Worm (Caenorhabditis elegans) whole organism, young adult: ENCODE data around the gene F21C10.1.

Experiments used
- B0261.1 ChIP-seq: sonication (generic microtip); optimal IDR thresholded peaks from 2 replicates; lab custom pipeline; 2016; ENCODE audit warnings: mild to moderate bottlenecking, missing genetic modification characterization, moderate library complexity, missing compliant biosample characterization
- B0336.3 ChIP-seq: fragments of 200-800 bp; sonication (Bioruptor generic); IDR thresholded peaks from 2 replicates; pipeline ENCODE4 v1.3.6; 2022; ENCODE audit warnings: missing genetic modification characterization, missing compliant biosample characterization
- F10E7.11 ChIP-seq: sonication (generic microtip); optimal IDR thresholded peaks from 2 replicates; lab custom pipeline; 2017; ENCODE audit warnings: mild to moderate bottlenecking, missing genetic modification characterization, moderate library complexity, missing compliant biosample characterization
- F33H1.4 ChIP-seq: fragments of 200-800 bp; sonication (Bioruptor generic); IDR thresholded peaks from 2 replicates; pipeline ENCODE4 v1.3.6; 2022; ENCODE audit warnings: missing genetic modification reagents, missing genetic modification characterization, missing compliant biosample characterization
- F37B4.10 ChIP-seq: fragments of 200-800 bp; sonication (Bioruptor generic); IDR thresholded peaks from 2 replicates; pipeline ENCODE4 v1.3.6; 2022; ENCODE audit warnings: missing genetic modification characterization, missing compliant biosample characterization
- Y95B8A.8 ChIP-seq: fragments of 200-800 bp; sonication (Bioruptor generic); IDR thresholded peaks from 2 replicates; pipeline ENCODE4 v1.3.6; 2022; ENCODE audit warnings: missing genetic modification reagents, missing genetic modification characterization, missing compliant biosample characterization
- ZK185.1 ChIP-seq: sonication (generic microtip); optimal IDR thresholded peaks from 2 replicates; lab custom pipeline; 2016; ENCODE audit warnings: mild to moderate bottlenecking, missing genetic modification characterization, missing compliant biosample characterization; ENCODE audit not compliant: poor library complexity, severe bottlenecking
- aptf-3 ChIP-seq: fragments of 200-800 bp; sonication (Bioruptor generic); IDR thresholded peaks from 2 replicates; pipeline ENCODE4 v1.3.6; 2022; ENCODE audit warnings: missing genetic modification characterization, missing compliant biosample characterization
- ceh-58 ChIP-seq: fragments of 200-800 bp; sonication (Bioruptor generic); IDR thresholded peaks from 2 replicates; pipeline ENCODE4 v1.3.6; 2022; ENCODE audit warnings: missing genetic modification characterization, missing compliant biosample characterization
- ceh-79 ChIP-seq: sonication (generic microtip); optimal IDR thresholded peaks from 2 replicates; lab custom pipeline; 2017; ENCODE audit warnings: mild to moderate bottlenecking, missing genetic modification characterization, missing compliant biosample characterization
- die-1 ChIP-seq: sonication (generic microtip); optimal IDR thresholded peaks from 2 replicates; lab custom pipeline; 2016; ENCODE audit warnings: missing genotype, mild to moderate bottlenecking, missing genetic modification characterization, missing compliant biosample characterization
- dpff-1 ChIP-seq: sonication (generic microtip); optimal IDR thresholded peaks from 2 replicates; lab custom pipeline; 2017; ENCODE audit warnings: mild to moderate bottlenecking, missing genetic modification characterization, missing compliant biosample characterization
- efl-1 ChIP-seq: fragments of 150-350 bp; optimal IDR thresholded peaks from 2 replicates; lab custom pipeline; 2014; ENCODE audit warnings: missing biosample characterization, missing genetic modification reagents, missing genetic modification characterization
- egl-18 ChIP-seq: fragments of 200-800 bp; sonication (Bioruptor generic); IDR thresholded peaks from 2 replicates; pipeline ENCODE4 v1.3.6; 2022; ENCODE audit warnings: missing genetic modification reagents, missing genetic modification characterization, missing compliant biosample characterization
- him-1 ChIP-seq: sonication (generic microtip); optimal IDR thresholded peaks from 2 replicates; lab custom pipeline; 2016; ENCODE audit warnings: missing genotype, missing genetic modification reagents, missing genetic modification characterization, missing compliant biosample characterization
- let-526 ChIP-seq: fragments of 200-800 bp; sonication (Bioruptor generic); IDR thresholded peaks from 2 replicates; pipeline ENCODE4 v1.3.6; 2022; ENCODE audit warnings: missing genetic modification reagents, missing genetic modification characterization, missing compliant biosample characterization
- let-607 ChIP-seq, 2 experiments: fragments of 200-800 bp in 1 of 2; sonication (Bioruptor generic) in 1 of 2; sonication (generic microtip) in 1 of 2; optimal IDR thresholded peaks; 2 replicates each; lab custom pipeline; 2016 to 2018; ENCODE audit warnings: mild to moderate bottlenecking in 2 of 2, missing compliant biosample characterization in 2 of 2, missing genetic modification characterization in 2 of 2, moderate library complexity in 2 of 2, missing genotype in 1 of 2
- mcd-1 ChIP-seq: fragments of 200-800 bp; sonication (Bioruptor generic); IDR thresholded peaks from 2 replicates; pipeline ENCODE4 v1.3.6; 2022; ENCODE audit warnings: missing genetic modification reagents, missing genetic modification characterization, missing compliant biosample characterization
- mel-28 ChIP-seq: sonication (generic microtip); optimal IDR thresholded peaks from 2 replicates; lab custom pipeline; 2016; ENCODE audit warnings: borderline replicate concordance, mild to moderate bottlenecking, missing genetic modification characterization, missing compliant biosample characterization
- mxl-1 ChIP-seq: sonication (generic microtip); optimal IDR thresholded peaks from 2 replicates; lab custom pipeline; 2016; ENCODE audit warnings: missing genetic modification characterization, missing compliant biosample characterization
- nhr-80 ChIP-seq: sonication (generic microtip); optimal IDR thresholded peaks from 2 replicates; lab custom pipeline; 2016; ENCODE audit warnings: missing genetic modification characterization, missing compliant biosample characterization
- nhr-90 ChIP-seq: sonication (generic microtip); optimal IDR thresholded peaks from 2 replicates; lab custom pipeline; 2016; ENCODE audit warnings: missing genotype, mild to moderate bottlenecking, missing genetic modification characterization, missing compliant biosample characterization
- rpc-1 ChIP-seq, 2 experiments: fragments of 150-350 bp in 1 of 2; sonication (generic microtip) in 1 of 2; optimal IDR thresholded peaks; 2 replicates each; lab custom pipeline; 2014 to 2018; ENCODE audit warnings: missing biosample characterization in 1 of 2, missing genetic modification characterization in 1 of 2, missing genetic modification reagents in 1 of 2, missing genotype in 1 of 2
- sdz-38 ChIP-seq: sonication (generic microtip); optimal IDR thresholded peaks from 2 replicates; lab custom pipeline; 2016; ENCODE audit warnings: missing genotype, missing genetic modification characterization, missing compliant biosample characterization
- snpc-3.4 ChIP-seq: sonication (generic microtip); optimal IDR thresholded peaks from 2 replicates; lab custom pipeline; 2017; ENCODE audit warnings: missing genetic modification characterization, mild to moderate bottlenecking, missing compliant biosample characterization, antibody characterized with exemption, moderate library complexity, missing genotype, missing genetic modification reagents
- tbp1 ChIP-seq: fragments of 200-800 bp; sonication (Bioruptor generic); optimal IDR thresholded peaks from 2 replicates; lab custom pipeline; 2018; ENCODE audit warnings: mild to moderate bottlenecking, missing genetic modification characterization, missing compliant biosample characterization
- unc-130 ChIP-seq: sonication (generic microtip); optimal IDR thresholded peaks from 2 replicates; lab custom pipeline; 2016; ENCODE audit warnings: missing genetic modification reagents, missing genetic modification characterization, missing compliant biosample characterization
- unc-62 ChIP-seq: fragments of 150-350 bp; optimal IDR thresholded peaks from 2 replicates; lab custom pipeline; 2014; ENCODE audit warnings: missing biosample characterization, missing genetic modification reagents, missing genetic modification characterization
- ztf-22 ChIP-seq: fragments of 200-800 bp; sonication (Bioruptor generic); optimal IDR thresholded peaks from 2 replicates; lab custom pipeline; 2018; ENCODE audit warnings: mild to moderate bottlenecking, missing genetic modification characterization, moderate library complexity, missing compliant biosample characterization
- ztf-25 ChIP-seq: fragments of 200-800 bp; sonication (Bioruptor generic); IDR thresholded peaks from 2 replicates; pipeline ENCODE4 v1.3.6; 2022; ENCODE audit warnings: missing genetic modification reagents, missing genetic modification characterization, missing compliant biosample characterization

F21C10.1 gene

DNA sequence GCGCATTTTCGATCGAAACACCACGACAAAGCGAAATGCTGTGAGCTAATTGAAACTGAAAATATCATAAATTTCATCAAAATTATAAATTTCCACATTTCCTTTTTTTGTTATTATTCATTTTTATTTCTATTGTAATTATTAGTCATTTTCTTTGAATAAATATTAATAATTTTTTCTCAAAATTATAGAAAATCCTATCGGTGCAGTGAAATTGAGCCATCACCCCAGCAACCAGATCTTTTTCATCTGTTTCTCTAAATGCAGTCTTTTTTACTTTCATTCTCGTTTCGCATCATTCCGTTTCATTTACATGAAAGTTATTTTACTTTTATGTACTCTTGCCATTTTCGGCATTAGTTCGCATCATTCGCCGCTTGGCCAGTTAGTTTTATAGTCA, 10.1 kb upstream of the F21C10.1 start, which contains the start of gene F21C10.13:
Gene F21C10.13, plus strand, starts transcription at position 301 of the 400 bp plus-strand sequence.
- TF ChIP-seq F37B4.10 (GFP tag; lab: Robert Waterston, UW): no peak
- TF ChIP-seq unc-62 (GFP tag; lab: Kevin White, UChicago): no peak
- no peak for TF ChIP-seq mcd-1 (GFP tag; lab: Robert Waterston, UW)
- no peak for TF ChIP-seq egl-18
- TF ChIP-seq nhr-80: no peak
- no peak for TF ChIP-seq ZK185.1 (tag; lab: Kevin White, UChicago)
- TF ChIP-seq B0261.1 (tag; lab: Kevin White, UChicago): no peak

DNA sequence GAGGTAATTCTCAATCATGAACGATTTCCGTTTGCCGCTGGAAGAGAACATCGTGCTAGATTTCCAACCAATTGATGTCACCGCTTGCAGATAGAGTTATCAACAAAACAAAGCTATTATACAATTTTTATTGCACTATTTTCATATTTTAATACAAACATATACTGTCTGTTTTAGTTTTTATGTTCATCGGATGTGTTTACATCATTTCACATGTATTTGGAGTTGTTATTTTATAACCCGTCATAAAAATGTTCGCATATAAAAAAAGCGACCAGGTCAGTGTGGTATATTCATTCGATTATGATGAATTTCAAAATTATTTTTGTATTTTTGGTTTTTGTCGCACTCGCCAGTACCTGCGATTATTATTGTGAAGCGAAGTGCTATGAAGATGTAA, 9.0 kb upstream of the F21C10.1 start, which contains the start of gene F21C10.11:
Gene F21C10.11, plus strand, starts transcription at position 301 of the 400 bp plus-strand sequence.
- TF ChIP-seq B0336.3 (GFP tag; lab: Robert Waterston, UW) (no peak), snpc-3.4 (tag; lab: Kevin White, UChicago) (no peak), F10E7.11 (no peak), ceh-79 (tag; lab: Kevin White, UChicago) (no peak), ceh-58 (GFP tag; lab: Robert Waterston, UW) (no peak), dpff-1 (tag; lab: Kevin White, UChicago) (no peak)

DNA sequence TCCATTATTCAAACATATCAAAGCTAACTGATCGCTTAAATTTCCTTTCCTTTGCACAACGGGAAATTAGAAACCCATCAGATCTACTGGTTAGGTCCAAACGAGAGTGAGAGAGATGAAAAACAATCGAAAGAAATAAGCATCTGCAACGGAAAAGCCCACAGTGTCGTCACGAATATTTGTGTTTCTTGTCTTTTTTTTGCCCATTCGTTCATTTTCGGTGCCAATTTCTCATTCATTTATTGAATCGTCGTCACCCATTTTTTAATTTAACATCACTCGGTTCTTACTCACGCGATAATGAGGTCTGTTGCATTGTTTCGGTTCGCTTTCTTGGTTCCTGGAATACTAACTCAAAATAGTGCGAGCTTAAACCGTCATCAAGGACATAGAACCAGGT, 8.0 kb upstream of the F21C10.1 start, which contains the start of gene F21C10.6:
Gene F21C10.6, plus strand, starts transcription at position 301 of the 400 bp plus-strand sequence.
- TF ChIP-seq F37B4.10 (GFP tag; lab: Robert Waterston, UW) (no peak), sdz-38 (no peak), rpc-1 (optimal IDR thresholded peaks at IDR 0.05; lab: Kevin White, UChicago) (no peak), rpc-1 (tag; optimal IDR thresholded peaks at IDR 0.05; lab: Kevin White, UChicago) (no peak), nhr-90 (no peak), mxl-1 (tag; lab: Kevin White, UChicago) (no peak), ztf-25 (GFP tag; lab: Robert Waterston, UW) (no peak), aptf-3 (GFP tag; lab: Robert Waterston, UW) (no peak), ztf-22 (GFP tag; lab: Kevin White, UChicago) (no peak), unc-62 (GFP tag; lab: Kevin White, UChicago) (no peak), nhr-80 (no peak), die-1 (tag; lab: Kevin White, UChicago) (no peak), unc-130 (GFP tag; lab: Kevin White, UChicago) (no peak), mel-28 (tag; lab: Kevin White, UChicago) (no peak), let-526 (GFP tag; lab: Robert Waterston, UW) (no peak), F33H1.4 (no peak), Y95B8A.8 (GFP tag; lab: Robert Waterston, UW) (no peak)

DNA sequence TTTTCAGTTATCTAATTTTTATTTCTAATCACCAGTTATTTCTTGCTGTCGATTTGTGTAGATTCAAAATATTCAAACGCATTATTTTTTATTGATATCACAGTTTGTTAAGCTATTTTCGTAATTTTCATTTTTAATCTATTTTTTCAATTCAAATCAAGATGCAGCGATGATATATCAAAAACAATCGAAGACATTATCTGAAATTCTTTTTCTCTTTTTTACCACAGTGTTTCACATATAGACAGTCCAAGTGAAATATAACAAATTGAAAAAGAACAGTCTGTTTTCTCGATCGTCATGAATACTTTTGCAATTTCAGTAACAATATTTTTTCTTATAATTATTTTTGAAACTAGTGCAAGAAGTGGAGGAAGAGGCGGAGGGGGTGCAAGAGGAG, 6.8 kb upstream of the F21C10.1 start, which contains the start of gene F21C10.5:
Gene F21C10.5, plus strand, starts transcription at position 301 of the 400 bp plus-strand sequence.
- no peak for TF ChIP-seq tbp1 (GFP tag; lab: Kevin White, UChicago)

DNA sequence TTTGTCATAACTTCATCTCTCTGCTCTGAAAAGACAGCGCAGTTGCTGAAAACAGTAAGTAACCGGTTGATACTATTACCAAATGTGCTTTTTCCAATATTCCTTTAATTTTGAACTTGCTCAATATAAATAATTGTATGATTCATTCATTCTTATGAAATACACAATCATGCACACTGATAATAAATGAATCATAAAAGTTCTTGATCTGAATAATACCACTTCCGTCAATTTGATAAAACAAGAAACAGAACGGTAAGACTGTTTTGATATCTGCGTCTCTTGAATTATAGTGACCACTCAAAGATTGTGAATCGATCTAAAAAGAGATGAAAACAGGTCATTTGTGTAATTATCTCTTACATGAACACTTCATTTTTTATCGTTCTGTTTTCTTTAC, 5.8 kb upstream of the F21C10.1 start, which contains the start of gene F21C10.4:
Gene F21C10.4, plus strand, starts transcription at position 301 of the 400 bp plus-strand sequence.
- TF ChIP-seq efl-1 (GFP tag; lab: Kevin White, UChicago) (no peak), him-1 (tag; lab: Kevin White, UChicago) (no peak), let-607 (tag; optimal IDR thresholded peaks at IDR 0.05; lab: Kevin White, UChicago) (no peak)
- TF ChIP-seq, all 124 proteins: peak for 0
